Fruit fly (Drosophila melanogaster) ovary, adult (tissue): ENCODE data around the gene shtd.

Source experiments
- CG17801 ChIP-seq: fragments of 200-800 bp; optimal IDR thresholded peaks from 2 replicates; lab custom pipeline; 2019; ENCODE audit warnings: missing biosample characterization, mild to moderate bottlenecking, missing genetic modification characterization, moderate library complexity; ENCODE audit not compliant: partially characterized antibody

shtd gene

DNA sequence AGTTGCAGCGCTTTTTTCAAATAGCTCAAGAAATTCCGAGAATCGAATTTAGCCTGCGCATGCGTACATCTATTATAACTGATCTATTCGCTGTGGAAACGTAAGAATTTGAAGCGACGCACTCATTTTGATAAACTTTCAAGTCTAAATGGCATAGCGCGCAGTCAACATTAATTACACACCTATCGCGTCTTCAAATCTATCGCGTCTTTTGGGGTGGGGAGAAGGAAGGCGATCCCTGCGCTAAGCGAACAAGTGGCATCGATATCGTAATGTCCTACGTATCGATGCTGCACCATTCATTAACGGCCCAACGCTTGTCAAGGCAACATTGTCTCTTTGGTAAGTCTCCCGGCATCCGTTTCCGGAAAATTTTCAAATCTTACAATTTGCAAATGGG is 13.6 kb upstream of the shtd start, which contains the start of gene CG6324:
Gene CG6324, plus strand, starts transcription at position 301 of the 400 bp plus-strand sequence.
- TF ChIP-seq CG17801 (GFP tag; lab: Kevin White, UChicago): no peak

DNA sequence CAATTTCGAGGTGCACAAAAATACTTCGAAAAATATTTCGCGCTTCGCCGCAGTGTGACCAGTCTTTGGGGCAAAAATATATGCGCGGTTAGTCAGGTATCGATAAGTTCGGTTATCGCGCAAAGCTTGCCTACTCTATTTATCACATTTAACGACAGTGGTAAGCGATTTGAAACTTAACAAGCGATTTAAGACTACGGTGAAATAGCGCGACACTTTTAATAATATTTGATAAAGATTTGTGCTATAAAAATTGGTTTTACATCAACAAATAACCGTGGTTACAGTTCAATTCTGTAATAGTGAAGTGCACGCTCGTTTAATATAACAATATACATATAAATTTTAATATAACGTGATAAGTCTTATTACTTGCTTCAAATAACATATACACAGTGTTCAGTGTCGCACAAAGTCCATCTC is 13.1 kb upstream of the shtd start, which contains the start of gene mh:
Gene mh, minus strand, starts transcription at position 34 of the 423 bp plus-strand sequence.
- TF ChIP-seq CG17801 (GFP tag; lab: Kevin White, UChicago): no peak

DNA sequence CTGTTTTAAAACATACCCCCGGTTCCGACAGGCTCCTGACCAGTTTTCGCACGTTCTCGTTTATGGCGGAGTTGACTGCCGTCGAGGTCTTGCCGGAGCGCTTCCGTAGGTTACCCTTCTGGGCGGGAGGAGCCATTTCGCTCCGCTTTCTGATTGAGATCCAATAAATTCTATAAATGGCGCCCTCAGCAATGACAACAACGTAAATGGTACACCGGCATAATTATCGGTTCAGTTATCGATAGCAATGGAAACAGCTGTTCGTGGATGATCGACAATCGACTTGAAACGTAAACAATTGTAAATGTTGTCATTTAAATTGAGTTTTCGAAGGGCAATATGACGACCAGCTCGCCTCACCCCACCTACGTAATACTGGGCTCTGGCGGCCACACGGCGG is 9.7 kb upstream of the shtd start, which contains the start of the genes Grip128 and Alg14:
Gene Grip128, minus strand, starts transcription at position 216 of the 400 bp plus-strand sequence.
Gene Alg14, plus strand, starts transcription at position 261 of the 400 bp plus-strand sequence.
- no peak for TF ChIP-seq CG17801 (GFP tag; lab: Kevin White, UChicago)

DNA sequence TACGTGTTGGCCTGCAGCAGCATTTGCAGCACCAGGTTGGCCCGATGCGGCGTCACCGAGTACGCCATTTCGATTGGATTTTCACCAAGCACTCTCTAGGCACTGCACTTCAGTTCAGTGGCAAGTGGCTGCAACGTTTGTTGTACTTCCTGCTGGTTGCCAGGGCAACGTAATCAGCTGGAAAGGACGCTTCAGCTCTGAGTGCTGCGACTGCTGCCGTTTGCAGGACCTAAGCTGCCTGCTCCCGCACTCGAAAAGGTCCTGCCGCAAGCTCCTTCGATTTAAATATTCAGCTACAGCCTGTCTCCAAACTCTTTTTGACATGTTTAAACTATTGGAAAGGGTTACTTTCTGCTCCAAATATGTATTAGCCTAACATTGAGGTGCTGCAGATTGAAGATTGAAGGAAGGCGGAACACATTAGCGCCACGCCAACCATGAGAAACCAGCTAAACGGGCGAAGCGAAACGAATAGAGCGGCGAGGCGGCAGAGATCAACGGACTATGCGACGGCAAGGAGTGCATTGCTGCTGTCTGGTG is 5.2 kb upstream of the shtd start, which contains the start of the genes CG15642 and CG15641:
Gene CG15642, minus strand, starts transcription at position 356 of the 540 bp plus-strand sequence.
Gene CG15641, plus strand, starts transcription at position 490 of the 540 bp plus-strand sequence.
- no peak for TF ChIP-seq CG17801 (GFP tag; lab: Kevin White, UChicago)

DNA sequence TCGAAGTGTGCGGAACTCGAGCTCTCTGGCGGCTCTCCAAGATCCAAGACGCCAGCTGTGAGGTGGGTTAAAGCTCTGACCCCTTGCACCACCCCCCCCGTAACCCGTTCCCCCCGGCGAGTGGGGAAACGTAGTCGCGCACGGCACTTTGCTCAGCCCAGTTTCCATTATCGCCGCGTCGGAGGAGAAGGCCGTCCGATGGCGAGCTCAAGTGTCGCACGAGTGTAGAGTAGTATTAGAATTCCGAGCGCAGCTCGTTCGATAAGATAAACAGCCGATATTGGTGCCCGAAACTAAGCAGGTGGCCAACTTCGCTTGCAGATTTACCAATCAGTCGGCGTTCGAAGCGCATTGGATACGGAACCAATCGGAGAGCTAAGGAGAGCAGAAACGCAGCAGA is 3.2 kb upstream of the shtd start:
- no peak for TF ChIP-seq CG17801 (GFP tag; lab: Kevin White, UChicago)

DNA sequence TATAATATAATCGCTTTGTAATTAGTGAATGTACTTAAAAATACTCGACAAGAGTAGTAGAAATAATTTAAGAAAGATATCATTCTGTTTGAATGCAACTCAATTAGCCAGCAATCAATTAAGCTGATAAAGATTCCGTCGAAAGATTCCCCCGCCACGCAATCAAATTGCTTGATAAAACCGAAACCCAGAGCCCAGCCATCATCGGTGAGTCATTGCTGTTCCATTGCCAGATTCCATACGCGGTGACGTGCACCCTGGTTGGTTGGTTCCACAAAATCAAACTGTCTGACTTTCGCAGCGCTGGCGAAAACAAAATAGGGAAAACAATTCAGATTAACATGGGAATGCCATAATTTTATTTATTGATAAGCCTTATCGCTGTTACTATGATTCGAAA is 2.3 kb upstream of the shtd start:
- no peak for TF ChIP-seq CG17801 (GFP tag; lab: Kevin White, UChicago)

DNA sequence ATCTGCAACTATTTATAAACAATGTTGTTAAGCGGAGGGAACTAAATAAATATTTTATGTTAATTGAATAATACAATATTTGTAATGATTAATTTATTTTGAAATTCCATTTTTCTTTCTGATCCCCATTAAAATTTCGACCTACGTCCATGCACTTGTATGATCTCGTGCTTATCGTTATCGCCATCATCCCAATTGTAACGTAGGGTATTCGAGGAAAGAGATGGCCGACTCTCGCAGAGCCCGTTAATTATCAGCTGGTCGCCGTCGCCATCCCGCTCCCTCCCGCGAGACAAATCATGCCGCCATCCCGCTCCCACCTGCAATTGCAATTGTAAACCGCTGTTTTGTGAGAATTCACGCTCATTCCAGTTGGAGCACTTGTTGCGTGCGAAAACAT is 9.1 kb downstream of the shtd start, which contains the start of gene CG11655:
Gene CG11655, plus strand, starts transcription at position 351 of the 400 bp plus-strand sequence.
- peak; percentile 50 for TF ChIP-seq CG17801 (GFP tag; lab: Kevin White, UChicago)

DNA sequence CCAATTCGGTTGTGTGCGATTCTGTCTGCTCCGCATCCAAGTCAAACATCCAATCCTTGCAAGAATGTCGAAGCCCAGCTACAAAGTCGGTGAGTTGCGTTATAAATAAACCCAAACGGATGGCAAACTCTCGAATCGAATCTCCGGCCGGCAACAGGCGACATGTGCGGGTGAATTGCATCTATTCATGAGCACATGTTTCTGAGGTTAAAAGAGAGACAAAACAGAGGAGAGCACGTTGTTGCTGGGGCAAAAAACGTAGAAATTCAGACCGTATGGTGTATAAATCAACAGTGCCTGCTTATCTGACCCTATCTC is 12.0 kb downstream of the shtd start:
- no peak for TF ChIP-seq CG17801 (GFP tag; lab: Kevin White, UChicago)

DNA sequence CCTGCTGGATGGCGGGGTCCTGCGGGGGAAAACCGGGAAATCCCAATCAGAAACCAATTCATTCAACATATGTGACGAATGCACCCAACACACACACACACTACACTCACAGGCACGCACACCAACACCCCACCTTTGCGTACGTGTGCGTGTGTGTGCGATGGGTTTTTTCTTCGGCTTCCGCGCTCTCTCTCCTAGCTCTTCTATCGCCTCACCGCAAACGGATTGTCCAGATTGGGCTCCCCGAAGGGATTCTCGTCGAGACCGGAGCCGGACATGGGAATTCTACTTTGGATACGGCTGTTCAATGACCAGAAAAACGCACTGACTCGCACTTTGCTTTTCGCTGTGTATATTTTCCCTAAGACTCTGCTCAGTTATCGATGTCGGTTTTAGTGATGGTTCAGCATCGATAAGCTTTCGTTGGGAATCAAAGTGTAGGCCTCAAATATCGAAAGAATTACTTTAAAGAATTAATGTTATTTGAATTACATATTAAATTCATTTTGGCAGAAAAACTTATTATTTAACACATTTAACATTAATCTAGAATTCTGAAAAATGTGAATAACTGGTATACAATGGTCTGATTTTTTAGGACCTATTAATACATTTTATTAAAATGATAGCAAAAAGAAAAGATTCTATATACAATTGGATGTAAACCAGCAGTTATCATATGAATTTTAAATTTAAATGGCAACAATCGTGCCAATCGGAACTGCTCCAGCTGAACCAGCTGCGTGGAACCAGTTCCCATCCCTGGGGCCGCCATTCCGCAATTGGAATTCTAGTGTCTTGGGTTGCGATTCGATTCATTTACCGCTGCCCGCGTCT is 12.5 kb downstream of the shtd start, which contains the start of the genes Scamp and Ahcy:
Gene Scamp, minus strand, starts transcription at position 394 of the 837 bp plus-strand sequence.
Gene Ahcy, plus strand, starts transcription at position 772 of the 837 bp plus-strand sequence.
- no peak for TF ChIP-seq CG17801 (GFP tag; lab: Kevin White, UChicago)

DNA sequence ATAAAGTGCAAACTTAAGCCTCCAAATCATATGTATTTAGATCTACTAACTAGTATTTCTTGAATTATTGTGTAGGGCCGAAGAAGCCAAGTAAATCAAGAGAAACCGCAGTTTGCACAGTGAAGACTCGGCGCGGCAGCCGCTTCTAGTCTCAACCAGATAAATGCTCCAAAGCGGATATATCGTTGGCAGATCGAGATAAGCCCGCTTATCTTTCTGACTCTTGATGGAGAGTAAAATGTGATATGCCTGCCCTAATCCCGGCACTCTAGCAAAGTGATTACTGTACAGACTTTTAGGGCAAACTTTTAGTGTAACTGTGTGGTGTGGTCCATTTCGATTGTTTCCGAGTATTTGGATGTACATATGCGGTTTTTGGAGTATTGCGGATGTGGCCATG is 13.4 kb downstream of the shtd start:
- TF ChIP-seq CG17801 (GFP tag; lab: Kevin White, UChicago): no peak

DNA sequence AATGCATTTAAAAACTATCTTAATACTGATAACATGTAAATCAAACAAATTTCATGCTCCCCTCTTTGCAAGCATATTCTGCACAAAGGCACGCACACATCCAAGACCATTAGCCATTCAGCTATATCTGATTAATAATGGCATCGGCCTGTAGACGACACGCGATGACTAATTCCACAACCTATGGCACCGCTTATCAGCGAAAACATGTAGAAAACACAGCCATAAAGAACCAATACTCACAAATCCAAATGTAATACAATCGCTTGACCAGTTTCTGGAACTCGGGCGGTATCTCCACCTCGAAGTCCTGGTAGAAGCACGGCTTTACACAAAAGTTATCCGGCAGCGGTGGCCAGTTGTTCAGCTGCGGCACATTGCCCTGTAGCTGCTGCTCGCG is 14.1 kb downstream of the shtd start:
- no peak for TF ChIP-seq CG17801 (GFP tag; lab: Kevin White, UChicago)

DNA sequence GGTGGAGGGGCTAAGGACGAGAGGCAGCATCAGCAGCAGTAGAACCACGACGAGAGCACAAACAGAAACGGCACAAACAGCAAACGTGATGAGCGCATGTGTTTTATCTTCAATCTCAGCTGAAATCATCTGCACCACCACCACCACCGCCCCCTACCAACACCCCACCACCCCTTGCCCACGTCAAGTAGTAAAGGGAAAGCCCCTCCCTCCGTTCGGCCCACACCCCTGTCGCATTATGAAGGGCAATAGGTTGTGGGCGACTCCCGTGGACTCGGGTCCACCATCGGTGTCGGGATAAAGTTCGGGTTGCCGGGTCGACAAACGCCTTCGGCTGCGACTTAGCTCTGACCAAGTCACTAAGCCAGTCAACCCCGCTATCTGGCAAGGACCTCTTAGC is 18.7 kb downstream of the shtd start:
- no peak for TF ChIP-seq CG17801 (GFP tag; lab: Kevin White, UChicago)

DNA sequence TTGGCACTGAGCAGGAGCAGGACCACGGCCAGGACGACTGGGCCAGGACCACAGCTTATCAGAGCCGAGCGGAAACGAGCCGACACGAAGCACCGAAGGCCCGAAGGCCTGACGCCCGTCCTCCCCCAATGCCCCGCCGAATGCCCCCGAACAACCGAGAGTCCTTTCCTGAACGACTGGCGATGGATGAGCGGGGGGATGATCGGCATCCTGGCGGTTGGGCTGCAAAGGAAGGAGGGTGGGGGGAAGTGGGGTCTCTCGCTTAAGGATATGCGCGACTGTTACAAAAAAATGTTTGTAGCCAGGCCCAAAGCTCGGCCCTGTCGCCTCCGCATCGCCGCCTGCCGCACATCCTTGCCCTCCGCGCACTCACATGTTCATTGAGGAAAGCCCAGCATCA is 21.0 kb downstream of the shtd start, which contains the start of gene Cngl:
Gene Cngl, minus strand, starts transcription at position 8 of the 400 bp plus-strand sequence.
- no peak for TF ChIP-seq CG17801 (GFP tag; lab: Kevin White, UChicago)

DNA sequence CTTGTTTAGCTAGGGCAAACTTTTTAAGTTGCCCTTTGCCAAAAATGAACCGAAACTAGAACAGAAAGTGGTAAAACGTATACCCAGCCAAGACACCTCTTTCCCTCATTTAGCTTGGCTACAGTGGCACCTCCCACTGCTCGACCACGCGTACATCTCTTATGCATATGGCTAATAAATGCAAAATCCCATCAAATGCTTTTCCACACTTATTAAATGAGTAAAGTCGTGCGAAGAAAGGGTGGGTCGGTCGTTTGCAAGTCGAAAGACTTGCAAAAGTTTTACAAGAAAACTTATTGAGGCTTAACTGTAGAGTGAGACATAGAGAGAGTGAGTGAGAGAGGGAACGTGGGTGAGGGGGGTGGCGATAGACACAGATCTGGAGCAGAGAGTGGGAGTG is 55.4 kb downstream of the shtd start:
- TF ChIP-seq CG17801 (GFP tag; lab: Kevin White, UChicago): no peak
